Fruit fly (Drosophila melanogaster): ENCODE measurements around the gene CG43293.
A peak's percentile ranks its signal among the peaks of the same experiment; 100 is the strongest.

dm6 chr3L:6140771-6141472 lies 44.1 kb upstream of the CG43293 start:
- TF ChIP-seq CG14655 (GFP tag; optimal IDR thresholded peaks at IDR 0.05), result no peak
- TF ChIP-seq CG10348 (GFP tag; IDR thresholded peaks at IDR 0.05), result no peak
- peak; percentile 69 for TF ChIP-seq EcR (GFP tag; optimal IDR thresholded peaks at IDR 0.05)
- no peak for TF ChIP-seq CG9948 (tag; optimal IDR thresholded peaks at IDR 0.05)
- no peak for TF ChIP-seq CG32121 (GFP tag; IDR thresholded peaks at IDR 0.05)
- TF ChIP-seq rn (GFP tag; IDR thresholded peaks at IDR 0.05), result no peak
- no peak for TF ChIP-seq D1 (tag; optimal IDR thresholded peaks at IDR 0.05)
- TF ChIP-seq CG15710 (tag; optimal IDR thresholded peaks at IDR 0.05), result no peak
- no peak for TF ChIP-seq CG8301 (tag; optimal IDR thresholded peaks at IDR 0.05)

All from whole organism, pupa.